Worm (Caenorhabditis elegans) whole organism, L4 larva: ENCODE measurements around the gene T19C9.10.

Experiments
- ama-1 ChIP-seq: fragments of 150-350 bp; optimal IDR thresholded peaks from 2 replicates; lab custom pipeline; 2014; ENCODE audit warnings: inconsistent platforms, mixed read lengths
- jun-1 ChIP-seq: fragments of 150-350 bp; optimal IDR thresholded peaks from 2 replicates; lab custom pipeline; 2014; ENCODE audit warnings: missing biosample characterization, missing genetic modification reagents, missing genetic modification characterization
- lin-13 ChIP-seq: fragments of 150-350 bp; optimal IDR thresholded peaks from 2 replicates; lab custom pipeline; 2014; ENCODE audit warnings: missing biosample characterization, missing genetic modification reagents, missing genetic modification characterization
- nhr-237 ChIP-seq: sonication (generic microtip); optimal IDR thresholded peaks from 2 replicates; lab custom pipeline; 2017; ENCODE audit warnings: missing biosample characterization, missing genetic modification characterization
- ztf-11 ChIP-seq: fragments of 150-350 bp; optimal IDR thresholded peaks from 2 replicates; lab custom pipeline; 2014; ENCODE audit warnings: missing biosample characterization, missing genetic modification characterization

DNA sequence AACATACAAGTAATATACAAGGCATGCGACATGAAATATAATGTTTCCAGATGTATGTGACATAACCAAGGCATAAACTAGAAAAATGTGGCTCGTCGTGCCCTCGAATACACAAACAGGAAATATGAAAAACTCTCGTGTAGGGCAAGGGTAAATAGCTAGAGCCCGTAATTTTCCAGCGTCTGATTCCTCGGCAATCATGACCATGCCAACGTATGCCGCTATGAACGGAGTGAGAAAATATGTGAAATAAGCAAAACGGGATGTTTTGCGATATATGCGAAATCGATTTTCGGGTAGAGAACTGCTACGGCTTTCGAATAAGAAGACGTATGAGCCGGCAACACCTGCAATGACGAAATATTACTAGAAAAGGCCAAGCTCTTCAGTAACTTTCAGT, 11.0 kb upstream of the T19C9.10 start, which contains the start of gene scl-25:
- TF ChIP-seq ztf-11 (tag; lab: Kevin White, UChicago): no peak
- TF ChIP-seq jun-1 (tag; lab: Kevin White, UChicago): no peak
- no peak for TF ChIP-seq nhr-237 (tag; lab: Kevin White, UChicago)
- no peak for TF ChIP-seq lin-13
- TF ChIP-seq ama-1: no peak
